Fruit fly (Drosophila melanogaster) whole organism, prepupa: Measurements from ENCODE around the gene RnpS1.

Experiments used
- Blimp-1 ChIP-seq: fragments of 200-800 bp; sonication (Bioruptor generic); optimal IDR thresholded peaks from 3 replicates; lab custom pipeline; 2017; ENCODE audit warnings: missing biosample characterization, missing genetic modification characterization, mild to moderate bottlenecking, moderate library complexity, missing genetic modification reagents
- CG10631 ChIP-seq: fragments of 200-800 bp; sonication (Bioruptor generic); optimal IDR thresholded peaks from 2 replicates; lab custom pipeline; 2016; ENCODE audit warnings: missing biosample characterization, missing genetic modification characterization
- CG10669 ChIP-seq: fragments of 200-800 bp; sonication (Bioruptor generic); optimal IDR thresholded peaks from 3 replicates; lab custom pipeline; 2018; ENCODE audit warnings: missing biosample characterization, mild to moderate bottlenecking, missing genetic modification characterization, moderate library complexity
- CG11294 ChIP-seq: fragments of 200-800 bp; sonication (Bioruptor generic); IDR thresholded peaks from 2 replicates; pipeline ENCODE4 v1.3.6; 2022; ENCODE audit warnings: missing biosample characterization, missing genetic modification characterization
- CG11762 ChIP-seq: fragments of 200-800 bp; sonication (Bioruptor generic); optimal IDR thresholded peaks from 3 replicates; lab custom pipeline; 2016; ENCODE audit warnings: missing biosample characterization, missing genetic modification characterization; ENCODE audit not compliant: insufficient read depth
- CG11902 ChIP-seq: fragments of 200-800 bp; sonication (Bioruptor generic); optimal IDR thresholded peaks from 3 replicates; lab custom pipeline; 2016; ENCODE audit warnings: missing biosample characterization, missing genetic modification characterization
- CG15336 ChIP-seq: fragments of 200-800 bp; sonication (Bioruptor generic); IDR thresholded peaks from 2 replicates; pipeline ENCODE4 v1.3.6; 2022; ENCODE audit warnings: missing biosample characterization, missing genetic modification characterization
- CG1621 ChIP-seq: fragments of 200-800 bp; sonication (Bioruptor generic); optimal IDR thresholded peaks from 3 replicates; lab custom pipeline; 2018; ENCODE audit warnings: missing biosample characterization, mild to moderate bottlenecking, missing genetic modification characterization
- CG16779 ChIP-seq: fragments of 200-800 bp; sonication (Bioruptor generic); optimal IDR thresholded peaks from 3 replicates; lab custom pipeline; 2017; ENCODE audit warnings: missing biosample characterization, mild to moderate bottlenecking, missing genetic modification characterization
- CG31627 ChIP-seq: fragments of 200-800 bp; sonication (Bioruptor generic); optimal IDR thresholded peaks from 3 replicates; lab custom pipeline; 2016; ENCODE audit warnings: missing biosample characterization, missing genetic modification characterization
- CG32006 ChIP-seq: fragments of 200-800 bp; sonication (Bioruptor generic); optimal IDR thresholded peaks from 3 replicates; lab custom pipeline; 2017; ENCODE audit warnings: missing biosample characterization, mild to moderate bottlenecking, missing genetic modification characterization
- CG34406 ChIP-seq: fragments of 200-800 bp; sonication (Bioruptor generic); optimal IDR thresholded peaks from 3 replicates; lab custom pipeline; 2016; ENCODE audit warnings: missing biosample characterization, missing genetic modification characterization
- CG3919 ChIP-seq: fragments of 200-800 bp; sonication (Bioruptor generic); optimal IDR thresholded peaks from 3 replicates; lab custom pipeline; 2016; ENCODE audit warnings: missing biosample characterization, missing genetic modification characterization
- CG4318 ChIP-seq: fragments of 200-800 bp; sonication (Bioruptor generic); optimal IDR thresholded peaks from 3 replicates; lab custom pipeline; 2017; ENCODE audit warnings: missing biosample characterization, mild to moderate bottlenecking, missing genetic modification characterization
- CG6276 ChIP-seq: fragments of 200-800 bp; sonication (Bioruptor generic); optimal IDR thresholded peaks from 2 replicates; lab custom pipeline; 2017; ENCODE audit warnings: missing biosample characterization, mild to moderate bottlenecking, missing genetic modification characterization
- CG6792 ChIP-seq: fragments of 200-800 bp; sonication (Bioruptor generic); optimal IDR thresholded peaks from 3 replicates; lab custom pipeline; 2016; ENCODE audit warnings: missing biosample characterization, missing genetic modification characterization
- CG6808 ChIP-seq: fragments of 200-800 bp; sonication (Bioruptor generic); optimal IDR thresholded peaks from 3 replicates; lab custom pipeline; 2017; ENCODE audit warnings: missing biosample characterization, missing genetic modification characterization, mild to moderate bottlenecking, moderate library complexity, missing genetic modification reagents
- CG6854 ChIP-seq: fragments of 200-800 bp; sonication (Bioruptor generic); optimal IDR thresholded peaks from 2 replicates; lab custom pipeline; 2017; ENCODE audit warnings: missing biosample characterization, mild to moderate bottlenecking, missing genetic modification characterization
- CG7368 ChIP-seq: fragments of 200-800 bp; sonication (Bioruptor generic); optimal IDR thresholded peaks from 3 replicates; lab custom pipeline; 2016; ENCODE audit warnings: missing biosample characterization, missing genetic modification characterization
- CG8119 ChIP-seq: fragments of 200-800 bp; sonication (Bioruptor generic); IDR thresholded peaks from 3 replicates; pipeline ENCODE4 v1.3.6; 2022; ENCODE audit warnings: missing biosample characterization, missing genetic modification characterization
- CG8319 ChIP-seq: fragments of 200-800 bp; sonication (Bioruptor generic); optimal IDR thresholded peaks from 3 replicates; lab custom pipeline; 2016; ENCODE audit warnings: missing biosample characterization, missing genetic modification characterization
- CG8632 ChIP-seq: fragments of 200-800 bp; sonication (Bioruptor generic); optimal IDR thresholded peaks from 3 replicates; lab custom pipeline; 2016; ENCODE audit warnings: missing biosample characterization, missing genetic modification characterization
- Eip75B ChIP-seq: fragments of 200-800 bp; sonication (Bioruptor generic); optimal IDR thresholded peaks from 3 replicates; lab custom pipeline; 2016; ENCODE audit warnings: missing biosample characterization, missing genetic modification characterization
- Eip78C ChIP-seq: fragments of 200-800 bp; sonication (Bioruptor generic); peaks from one replicate; lab custom pipeline; 2016; ENCODE audit warnings: missing biosample characterization, missing genetic modification characterization
- Ets21C ChIP-seq: fragments of 200-800 bp; sonication (Bioruptor generic); optimal IDR thresholded peaks from 3 replicates; lab custom pipeline; 2016; ENCODE audit warnings: missing biosample characterization, missing genetic modification characterization
- Ets96B ChIP-seq: fragments of 200-800 bp; optimal IDR thresholded peaks from 2 replicates; lab custom pipeline; 2019; ENCODE audit warnings: missing biosample characterization, mild to moderate bottlenecking, missing genetic modification characterization, moderate library complexity
- Gug ChIP-seq: fragments of 200-800 bp; sonication (Bioruptor generic); IDR thresholded peaks from 2 replicates; pipeline ENCODE4 v1.3.6; 2022; ENCODE audit warnings: missing biosample characterization, missing genetic modification characterization
- Lpt ChIP-seq: fragments of 200-800 bp; sonication (Bioruptor generic); optimal IDR thresholded peaks from 3 replicates; lab custom pipeline; 2016; ENCODE audit warnings: missing biosample characterization, missing genetic modification characterization
- Met ChIP-seq: fragments of 200-800 bp; sonication (Bioruptor generic); optimal IDR thresholded peaks from 3 replicates; lab custom pipeline; 2016; ENCODE audit warnings: missing biosample characterization, missing genetic modification characterization
- OdsH ChIP-seq: fragments of 200-800 bp; sonication (Bioruptor generic); optimal IDR thresholded peaks from 3 replicates; lab custom pipeline; 2016; ENCODE audit warnings: missing biosample characterization, missing genetic modification characterization
- Smox ChIP-seq: fragments of 200-800 bp; sonication (Bioruptor generic); optimal IDR thresholded peaks from 3 replicates; lab custom pipeline; 2016; ENCODE audit warnings: missing biosample characterization, missing genetic modification characterization
- Sox102F ChIP-seq: fragments of 200-800 bp; sonication (Bioruptor generic); optimal IDR thresholded peaks from 2 replicates; lab custom pipeline; 2016; ENCODE audit warnings: missing biosample characterization, mild to moderate bottlenecking, missing genetic modification characterization
- Sox15 ChIP-seq: fragments of 200-800 bp; sonication (Bioruptor generic); optimal IDR thresholded peaks from 3 replicates; lab custom pipeline; 2016; ENCODE audit warnings: missing biosample characterization, missing genetic modification characterization
- acj6 ChIP-seq: fragments of 200-800 bp; sonication (Bioruptor generic); optimal IDR thresholded peaks from 3 replicates; lab custom pipeline; 2016; ENCODE audit warnings: missing biosample characterization, missing genetic modification characterization
- eg ChIP-seq: fragments of 200-800 bp; sonication (Bioruptor generic); IDR thresholded peaks from 3 replicates; pipeline ENCODE4 v1.3.6; 2022; ENCODE audit warnings: missing biosample characterization, missing genetic modification characterization
- esn ChIP-seq: fragments of 200-800 bp; sonication (Bioruptor generic); optimal IDR thresholded peaks from 2 replicates; lab custom pipeline; 2016; ENCODE audit warnings: missing biosample characterization, mild to moderate bottlenecking, missing genetic modification characterization, moderate library complexity
- fd59A ChIP-seq: fragments of 200-800 bp; sonication (Bioruptor generic); optimal IDR thresholded peaks from 2 replicates; lab custom pipeline; 2017; ENCODE audit warnings: missing biosample characterization, mild to moderate bottlenecking, missing genetic modification characterization, missing genetic modification reagents
- fd85E ChIP-seq: fragments of 200-800 bp; sonication (Bioruptor generic); optimal IDR thresholded peaks from 3 replicates; lab custom pipeline; 2016; ENCODE audit warnings: missing biosample characterization, missing genetic modification characterization
- fkh ChIP-seq: fragments of 200-800 bp; sonication (Bioruptor generic); optimal IDR thresholded peaks from 3 replicates; lab custom pipeline; 2017; ENCODE audit warnings: missing biosample characterization, mild to moderate bottlenecking, missing genetic modification characterization, moderate library complexity
- lz ChIP-seq: fragments of 200-800 bp; sonication (Bioruptor generic); optimal IDR thresholded peaks from 3 replicates; lab custom pipeline; 2016; ENCODE audit warnings: missing biosample characterization, missing genetic modification characterization
- net ChIP-seq: fragments of 200-800 bp; sonication (Bioruptor generic); optimal IDR thresholded peaks from 3 replicates; lab custom pipeline; 2016; ENCODE audit warnings: missing biosample characterization, missing genetic modification characterization
- pdm3 ChIP-seq: fragments of 200-800 bp; sonication (Bioruptor generic); optimal IDR thresholded peaks from 3 replicates; lab custom pipeline; 2016; ENCODE audit warnings: missing biosample characterization, missing genetic modification characterization
- salr ChIP-seq, 2 experiments: fragments of 200-800 bp; sonication (Bioruptor generic); optimal IDR thresholded peaks; 3 replicates each; lab custom pipeline; 2016 to 2018; ENCODE audit warnings: missing biosample characterization in 2 of 2, missing genetic modification characterization in 2 of 2, mild to moderate bottlenecking in 1 of 2
- ss ChIP-seq, 2 experiments: fragments of 200-800 bp; sonication (Bioruptor generic); optimal IDR thresholded peaks; 2 replicates in 1 of 2; 3 replicates in 1 of 2; lab custom pipeline; 2017 to 2018; ENCODE audit warnings: mild to moderate bottlenecking in 2 of 2, missing biosample characterization in 2 of 2, missing genetic modification characterization in 2 of 2, moderate library complexity in 1 of 2
- svp ChIP-seq: fragments of 200-800 bp; sonication (Bioruptor generic); peaks from one replicate; lab custom pipeline; 2016; ENCODE audit warnings: missing biosample characterization, missing genetic modification characterization
- topi ChIP-seq: fragments of 200-800 bp; sonication (Bioruptor generic); optimal IDR thresholded peaks from 3 replicates; lab custom pipeline; 2016; ENCODE audit warnings: missing biosample characterization, missing genetic modification characterization
- vri ChIP-seq: fragments of 200-800 bp; sonication (Bioruptor generic); optimal IDR thresholded peaks from 3 replicates; lab custom pipeline; 2016; ENCODE audit warnings: missing biosample characterization, mild to moderate bottlenecking, missing genetic modification characterization

RnpS1 gene

dm6 chr3R:9551013-9551658 lies 698 bp upstream of the RnpS1 start (continued):
- TF ChIP-seq ss (GFP tag; optimal IDR thresholded peaks at IDR 0.05; lab: Kevin White, UChicago) = peak; percentile 80 to 82
- peak; percentile 26 for TF ChIP-seq lz
- peak; percentile 79 for TF ChIP-seq Eip78C (GFP tag; lab: Kevin White, UChicago)
- TF ChIP-seq CG6276 = peak; percentile 42
- TF ChIP-seq eg (GFP tag; lab: Robert Waterston, UW) = no peak
- peak; percentile 41 for TF ChIP-seq CG10669 (GFP tag; lab: Kevin White, UChicago)
- TF ChIP-seq salr (GFP tag; optimal IDR thresholded peaks at IDR 0.05; lab: Kevin White, UChicago) = peak; percentile 45 to 49
- TF ChIP-seq fkh (GFP tag; lab: Kevin White, UChicago) = peak; percentile 99

dm6 chr3R:9555334-9555974 lies 3.6 kb downstream of the RnpS1 start, which contains the start of the genes CG9386 and BckdhA:
Gene CG9386, minus strand, starts transcription at chr3R:9555408.
Gene BckdhA, plus strand, starts transcription at chr3R:9555785.
- TF ChIP-seq fd85E (GFP tag; lab: Kevin White, UChicago) (no peak), CG11294 (GFP tag; lab: Robert Waterston, UW) (no peak), CG8319 (no peak), CG31627 (GFP tag; lab: Kevin White, UChicago) (peak; percentile 58), CG32006 (GFP tag; lab: Kevin White, UChicago) (no peak), CG10669 (GFP tag; lab: Kevin White, UChicago) (no peak), CG6276 (no peak), lz (peak; percentile 46), Lpt (GFP tag; lab: Kevin White, UChicago) (no peak), esn (peak; percentile 67), CG11762 (no peak), CG15336 (GFP tag; lab: Robert Waterston, UW) (peak; percentile 15; the same call in 1 of the 2 replicates), CG3919 (GFP tag; lab: Kevin White, UChicago) (peak; percentile 55), fkh (GFP tag; lab: Kevin White, UChicago) (no peak), Ets21C (GFP tag; lab: Kevin White, UChicago) (peak; percentile 30), vri (peak; percentile 97), CG6808 (GFP tag; lab: Kevin White, UChicago) (no peak), acj6 (GFP tag; lab: Kevin White, UChicago) (peak; percentile 39), CG4318 (GFP tag; lab: Kevin White, UChicago) (no peak), OdsH (GFP tag; lab: Kevin White, UChicago) (no peak), topi (GFP tag; lab: Kevin White, UChicago) (peak; percentile 38), CG10631 (GFP tag; lab: Kevin White, UChicago) (peak; percentile 54), CG6792 (GFP tag; lab: Kevin White, UChicago) (peak; percentile 36), Gug (GFP tag; lab: Robert Waterston, UW) (no peak; the same call in 1 of the 2 replicates), ss (GFP tag; optimal IDR thresholded peaks at IDR 0.05; lab: Kevin White, UChicago) (no peak), CG6854 (GFP tag; lab: Kevin White, UChicago) (no peak), Sox102F (GFP tag; lab: Kevin White, UChicago) (no peak), Eip75B (GFP tag; lab: Kevin White, UChicago) (no peak), Blimp-1 (GFP tag; lab: Kevin White, UChicago) (no peak), fd59A (GFP tag; lab: Kevin White, UChicago) (no peak), CG8632 (no peak), svp (GFP tag; lab: Kevin White, UChicago) (no peak), CG34406 (GFP tag; lab: Kevin White, UChicago) (no peak), CG1621 (no peak), CG8119 (GFP tag; lab: Robert Waterston, UW) (no peak), pdm3 (no peak), Met (GFP tag; lab: Kevin White, UChicago) (no peak), Smox (GFP tag; lab: Kevin White, UChicago) (no peak), salr (GFP tag; optimal IDR thresholded peaks at IDR 0.05; lab: Kevin White, UChicago) (no peak), Sox15 (GFP tag; lab: Kevin White, UChicago) (no peak), net (GFP tag; lab: Kevin White, UChicago) (no peak), CG16779 (tag; lab: Kevin White, UChicago) (no peak), CG7368 (GFP tag; lab: Kevin White, UChicago) (no peak), Ets96B (tag; lab: Kevin White, UChicago) (no peak), eg (GFP tag; lab: Robert Waterston, UW) (peak; percentile 22; the same call in 1 of the 3 replicates), CG11902 (no peak)
